Fruit fly (Drosophila melanogaster) whole organism, pupa: ENCODE results near the gene DAAM.

Source experiments
- CG10348 ChIP-seq: fragments of 200-800 bp; sonication (Bioruptor generic); IDR thresholded peaks from 2 replicates; pipeline ENCODE4 v1.3.6; 2022; ENCODE audit warnings: missing biosample characterization, missing genetic modification characterization
- CG12605 ChIP-seq: fragments of 200-800 bp; sonication (Bioruptor generic); IDR thresholded peaks from 2 replicates; pipeline ENCODE4 v1.3.6; 2022; ENCODE audit warnings: missing biosample characterization, missing genetic modification characterization
- CG13204 ChIP-seq: fragments of 200-800 bp; sonication (Bioruptor generic); optimal IDR thresholded peaks from 2 replicates; lab custom pipeline; 2018; ENCODE audit warnings: missing biosample characterization, mild to moderate bottlenecking, missing genetic modification characterization, moderate library complexity
- CG14655 ChIP-seq: fragments of 200-800 bp; sonication (Bioruptor generic); optimal IDR thresholded peaks from 3 replicates; lab custom pipeline; 2017; ENCODE audit warnings: mild to moderate bottlenecking, missing biosample characterization, missing genetic modification reagents, missing genetic modification characterization
- CG34367 ChIP-seq: fragments of 200-800 bp; sonication (Bioruptor generic); optimal IDR thresholded peaks from 2 replicates; lab custom pipeline; 2018; ENCODE audit warnings: missing biosample characterization, mild to moderate bottlenecking, missing genetic modification characterization
- CG4496 ChIP-seq: fragments of 200-800 bp; sonication (Bioruptor generic); IDR thresholded peaks from 3 replicates; pipeline ENCODE4 v1.3.6; 2022; ENCODE audit warnings: missing biosample characterization, missing genetic modification characterization
- CG9948 ChIP-seq: fragments of 200-800 bp; sonication (Bioruptor generic); optimal IDR thresholded peaks from 2 replicates; lab custom pipeline; 2018; ENCODE audit warnings: missing biosample characterization, mild to moderate bottlenecking, missing genetic modification characterization, moderate library complexity
- D1 ChIP-seq: fragments of 200-800 bp; sonication (Bioruptor generic); optimal IDR thresholded peaks from 2 replicates; lab custom pipeline; 2018; ENCODE audit warnings: missing biosample characterization, mild to moderate bottlenecking, missing genetic modification characterization, moderate library complexity
- Ets98B ChIP-seq: fragments of 200-800 bp; sonication (Bioruptor generic); IDR thresholded peaks from 2 replicates; pipeline ENCODE4 v1.3.6; 2022; ENCODE audit warnings: missing biosample characterization, missing genetic modification characterization
- Pif1B ChIP-seq: fragments of 200-800 bp; sonication (Bioruptor generic); optimal IDR thresholded peaks from 3 replicates; lab custom pipeline; 2016; ENCODE audit warnings: missing biosample characterization, missing genetic modification characterization
- Snoo ChIP-seq: fragments of 200-800 bp; sonication (Bioruptor generic); optimal IDR thresholded peaks from 3 replicates; lab custom pipeline; 2017; ENCODE audit warnings: missing biosample characterization, mild to moderate bottlenecking, missing genetic modification characterization, inconsistent platforms
- fd96Ca ChIP-seq: fragments of 200-800 bp; sonication (Bioruptor generic); IDR thresholded peaks from 3 replicates; pipeline ENCODE4 v1.3.6; 2022; ENCODE audit warnings: missing biosample characterization, missing genetic modification characterization
- gl ChIP-seq: fragments of 200-800 bp; sonication (Bioruptor generic); optimal IDR thresholded peaks from 2 replicates; lab custom pipeline; 2018; ENCODE audit warnings: missing biosample characterization, mild to moderate bottlenecking, missing genetic modification characterization
- rn ChIP-seq: fragments of 200-800 bp; sonication (Bioruptor generic); IDR thresholded peaks from 2 replicates; pipeline ENCODE4 v1.3.6; 2022; ENCODE audit warnings: missing biosample characterization, missing genetic modification characterization

DNA sequence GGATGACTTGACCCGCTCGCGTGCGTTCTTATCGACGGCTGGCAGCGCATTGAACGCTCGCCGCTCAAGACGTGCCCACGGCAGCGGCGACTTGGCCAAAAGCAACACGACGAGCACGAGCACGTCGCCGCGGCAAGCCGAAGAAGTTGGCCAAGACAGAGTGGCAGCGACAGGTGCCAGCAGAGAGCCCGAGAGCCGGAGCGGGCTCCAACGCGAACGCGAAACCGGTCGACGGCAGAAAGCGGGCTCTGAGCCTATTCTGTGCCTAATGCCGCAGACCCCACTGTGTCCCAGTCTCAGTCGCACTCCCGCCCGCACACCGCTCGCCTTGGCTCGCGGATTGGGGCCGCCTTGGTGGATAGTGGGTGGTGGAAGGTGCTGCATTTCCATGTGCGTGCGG, 13.7 kb downstream of the DAAM start:
- TF ChIP-seq Ets98B (GFP tag; lab: Robert Waterston, UW), result peak; percentile 6; the same call in 1 of the 2 replicates
- TF ChIP-seq CG14655 (GFP tag; lab: Kevin White, UChicago), result no peak
- no peak for TF ChIP-seq CG12605
- TF ChIP-seq CG10348 (GFP tag; lab: Robert Waterston, UW), result no peak
- no peak for TF ChIP-seq gl
- peak; percentile 32; the same call in 1 of the 3 replicates for TF ChIP-seq CG4496 (GFP tag; lab: Robert Waterston, UW)
- no peak for TF ChIP-seq D1 (tag; lab: Kevin White, UChicago)
- no peak for TF ChIP-seq Snoo
- TF ChIP-seq rn, result no peak
- TF ChIP-seq CG13204 (GFP tag; lab: Kevin White, UChicago), result peak; percentile 94
- TF ChIP-seq Pif1B, result no peak
- TF ChIP-seq fd96Ca (GFP tag; lab: Robert Waterston, UW), result no peak
- no peak for TF ChIP-seq CG9948 (tag; lab: Kevin White, UChicago)
- no peak for TF ChIP-seq CG34367
